Worm (Caenorhabditis elegans) whole organism, midembryonic: ENCODE results near the gene Y27F2A.9.
"Not testable (repeated sequence)": the region's sequence is repeated elsewhere in the genome, so short reads cannot be mapped to it uniquely, and the experiment has no call there.

Experiments
- T22C8.4 ChIP-seq: fragments of 200-800 bp; sonication (Bioruptor generic); IDR thresholded peaks from 2 replicates; pipeline ENCODE4 v1.3.6; 2022; ENCODE audit warnings: missing genetic modification characterization, missing compliant biosample characterization
- cog-1 ChIP-seq: sonication (generic microtip); optimal IDR thresholded peaks from 2 replicates; lab custom pipeline; 2016; ENCODE audit warnings: missing genetic modification characterization, missing compliant biosample characterization
- flt-1 ChIP-seq: fragments of 200-800 bp; sonication (Bioruptor generic); IDR thresholded peaks from 2 replicates; pipeline ENCODE4 v1.3.6; 2022; ENCODE audit warnings: missing genetic modification characterization, missing compliant biosample characterization
- klf-2 ChIP-seq: fragments of 200-800 bp; sonication (Bioruptor generic); conservative IDR thresholded peaks from 2 replicates; pipeline ENCODE4 v1.3.6; 2022; ENCODE audit warnings: missing genetic modification reagents, missing genetic modification characterization, missing compliant biosample characterization
- med-1 ChIP-seq: sonication (generic microtip); optimal IDR thresholded peaks from 2 replicates; lab custom pipeline; 2017; ENCODE audit warnings: missing genetic modification characterization, mild to moderate bottlenecking, missing compliant biosample characterization, antibody characterized with exemption, missing genetic modification reagents; ENCODE audit not compliant: insufficient read depth
- ref-1 ChIP-seq: fragments of 200-800 bp; sonication (Bioruptor generic); conservative IDR thresholded peaks from 2 replicates; pipeline ENCODE4 v1.3.6; 2022; ENCODE audit warnings: missing genetic modification reagents, missing genetic modification characterization, missing compliant biosample characterization
- tab-1 ChIP-seq: fragments of 200-800 bp; sonication (Bioruptor generic); IDR thresholded peaks from 2 replicates; pipeline ENCODE4 v1.3.6; 2022; ENCODE audit warnings: missing genetic modification characterization, missing compliant biosample characterization
- ztf-23 ChIP-seq: fragments of 200-800 bp; sonication (Bioruptor generic); IDR thresholded peaks from 2 replicates; pipeline ENCODE4 v1.3.6; 2022; ENCODE audit warnings: missing genetic modification reagents, missing genetic modification characterization, missing compliant biosample characterization
- ztf-29 ChIP-seq: fragments of 200-800 bp; sonication (Bioruptor generic); IDR thresholded peaks from 2 replicates; pipeline ENCODE4 v1.3.6; 2022; ENCODE audit warnings: missing genetic modification reagents, missing genetic modification characterization, missing compliant biosample characterization

Y27F2A.9 gene

ce11 chrII:3221730-3222129, 30.3 kb upstream of the Y27F2A.9 start, which contains the start of gene ZC239.14:
TSS of gene ZC239.14 (minus strand) at chrII:3222034.
- no peak for TF ChIP-seq cog-1 (tag; lab: Kevin White, UChicago)

- TF ChIP-seq med-1: no peak
- no peak for TF ChIP-seq flt-1
- no peak for TF ChIP-seq ztf-23
- TF ChIP-seq T22C8.4: no peak
- TF ChIP-seq cog-1 (tag; lab: Kevin White, UChicago): no peak
- TF ChIP-seq ztf-29 (GFP tag; lab: Robert Waterston, UW): no peak
- TF ChIP-seq klf-2 (GFP tag; lab: Robert Waterston, UW): no peak
- no peak for TF ChIP-seq ref-1 (GFP tag; lab: Robert Waterston, UW)
- no peak for TF ChIP-seq tab-1
Observed at ce11 chrII:3220723-3221122, 29.3 kb upstream of the Y27F2A.9 start, which contains the start of gene ZC239.22. TSS of gene ZC239.22 (minus strand) at chrII:3220823.

- not testable (repeated sequence) for TF ChIP-seq tab-1; klf-2 (GFP tag; lab: Robert Waterston, UW); ztf-23
Observed at ce11 chrII:3215762-3216161, 24.3 kb upstream of the Y27F2A.9 start, which contains the start of gene ZC239.3. TSS of gene ZC239.3 (plus strand) at chrII:3216062.

ce11 chrII:3213898-3214297, 22.5 kb upstream of the Y27F2A.9 start, which contains the start of gene ZC239.4:
TSS of gene ZC239.4 (plus strand) at chrII:3214198.
- TF ChIP-seq flt-1 (no peak), ref-1 (GFP tag; lab: Robert Waterston, UW) (no peak), ztf-29 (GFP tag; lab: Robert Waterston, UW) (no peak), med-1 (no peak), ztf-23 (no peak), tab-1 (no peak), cog-1 (tag; lab: Kevin White, UChicago) (no peak), T22C8.4 (no peak)

ce11 chrII:3210365-3210764, 18.9 kb upstream of the Y27F2A.9 start, which contains the start of gene ZC239.5:
TSS of gene ZC239.5 (plus strand) at chrII:3210665.
- TF ChIP-seq flt-1 (no peak), cog-1 (tag; lab: Kevin White, UChicago) (no peak), tab-1 (no peak), ztf-23 (no peak), ztf-29 (GFP tag; lab: Robert Waterston, UW) (no peak), med-1 (no peak), ref-1 (GFP tag; lab: Robert Waterston, UW) (no peak), T22C8.4 (no peak), klf-2 (GFP tag; lab: Robert Waterston, UW) (no peak)

ce11 chrII:3209251-3209650, 17.8 kb upstream of the Y27F2A.9 start, which contains the start of gene ZC239.6:
TSS of gene ZC239.6 (plus strand) at chrII:3209631.
- TF ChIP-seq cog-1 (tag; lab: Kevin White, UChicago) (no peak), T22C8.4 (no peak), ztf-29 (GFP tag; lab: Robert Waterston, UW) (no peak), ztf-23 (no peak), med-1 (no peak), ref-1 (GFP tag; lab: Robert Waterston, UW) (no peak), tab-1 (no peak), klf-2 (GFP tag; lab: Robert Waterston, UW) (no peak), flt-1 (no peak)

- no peak for TF ChIP-seq T22C8.4
- no peak for TF ChIP-seq cog-1 (tag; lab: Kevin White, UChicago)
- TF ChIP-seq tab-1: no peak
Observed at ce11 chrII:3208679-3209078, 17.2 kb upstream of the Y27F2A.9 start, which contains the start of gene sdz-35. TSS of gene sdz-35 (minus strand) at chrII:3208779.

DNA sequence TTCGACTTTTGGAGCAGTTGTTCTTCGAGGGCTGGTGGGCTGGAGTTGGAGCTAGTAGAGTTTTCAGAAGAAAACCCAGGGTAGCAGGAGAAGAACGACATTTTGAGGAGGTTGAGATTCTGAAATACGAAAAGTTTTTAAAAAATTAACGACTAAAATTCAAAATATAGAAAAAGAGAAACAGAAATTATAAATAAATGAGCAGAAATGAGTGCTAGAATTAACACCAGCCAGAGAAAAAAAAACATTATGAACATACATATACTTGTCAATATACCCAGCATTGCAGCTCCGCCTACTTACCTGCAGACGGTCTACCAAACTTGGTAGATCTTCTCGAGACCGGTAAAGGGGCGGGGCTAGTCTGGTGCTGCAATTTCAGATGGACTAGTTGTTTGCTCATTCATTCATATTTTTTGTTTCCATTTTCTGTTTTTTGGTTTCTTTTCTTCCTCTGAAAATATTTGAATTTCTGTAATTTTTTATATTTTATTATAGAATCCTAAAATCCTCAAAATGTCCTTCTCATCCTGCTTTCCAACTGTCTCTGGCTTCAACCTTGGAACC, 15.1 kb upstream of the Y27F2A.9 start, which contains the start of the genes ZC239.20 and ZC239.21:
TSS of gene ZC239.20 (minus strand) at position 101 of the 567 bp plus-strand sequence.
TSS of gene ZC239.21 (plus strand) at position 517 of the 567 bp plus-strand sequence.
- TF ChIP-seq tab-1 (no peak), med-1 (no peak), cog-1 (tag; lab: Kevin White, UChicago) (no peak)

DNA sequence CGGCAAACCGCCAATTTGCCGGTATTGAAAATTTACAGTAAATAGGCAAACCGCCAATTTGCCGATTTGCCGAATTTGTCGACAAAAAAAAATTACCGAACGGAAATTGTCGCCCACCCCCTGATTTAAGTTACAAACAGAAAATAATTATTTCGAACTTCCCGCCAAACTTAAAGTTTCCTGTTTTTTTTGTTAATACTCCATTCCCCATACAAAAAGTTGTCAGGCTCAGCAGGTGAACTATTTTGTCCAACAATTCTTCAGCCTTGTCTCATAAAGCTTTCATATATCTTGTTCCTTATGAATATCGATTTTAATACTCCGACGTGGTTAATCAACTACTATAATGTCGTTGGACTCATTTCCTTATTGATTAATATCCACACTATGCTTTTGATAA, 12.0 kb upstream of the Y27F2A.9 start, which contains the start of gene sri-50:
TSS of gene sri-50 (plus strand) at position 301 of the 400 bp plus-strand sequence.
- TF ChIP-seq flt-1: no peak
- TF ChIP-seq med-1: no peak
- no peak for TF ChIP-seq cog-1 (tag; lab: Kevin White, UChicago)

- TF ChIP-seq T22C8.4 (no peak), ref-1 (GFP tag; lab: Robert Waterston, UW) (no peak)
Observed at ce11 chrII:3202519-3202918, 11.1 kb upstream of the Y27F2A.9 start, which contains the start of gene sri-53. TSS of gene sri-53 (minus strand) at chrII:3202619.

- TF ChIP-seq med-1; tab-1; ztf-29 (GFP tag; lab: Robert Waterston, UW): not testable (repeated sequence)
Observed at ce11 chrII:3201242-3201641, 9.8 kb upstream of the Y27F2A.9 start, which contains the start of gene sri-48. TSS of gene sri-48 (minus strand) at chrII:3201342.

ce11 chrII:3198998-3199397, 7.6 kb upstream of the Y27F2A.9 start, which contains the start of gene sri-51:
TSS of gene sri-51 (minus strand) at chrII:3199098.
- TF ChIP-seq tab-1 (no peak), med-1 (no peak), T22C8.4 (no peak), flt-1 (no peak), ztf-23 (no peak), klf-2 (GFP tag; lab: Robert Waterston, UW) (no peak), cog-1 (tag; lab: Kevin White, UChicago) (no peak), ref-1 (GFP tag; lab: Robert Waterston, UW) (no peak), ztf-29 (GFP tag; lab: Robert Waterston, UW) (no peak)
